Fruit fly (Drosophila melanogaster) whole organism, prepupa: ENCODE measurements around the gene CG32189.

ENCODE experiments used
- Blimp-1 ChIP-seq: fragments of 200-800 bp; sonication (Bioruptor generic); optimal IDR thresholded peaks from 3 replicates; lab custom pipeline; 2017; ENCODE audit warnings: missing biosample characterization, missing genetic modification characterization, mild to moderate bottlenecking, moderate library complexity, missing genetic modification reagents
- CG11902 ChIP-seq: fragments of 200-800 bp; sonication (Bioruptor generic); optimal IDR thresholded peaks from 3 replicates; lab custom pipeline; 2016; ENCODE audit warnings: missing biosample characterization, missing genetic modification characterization
- CG34406 ChIP-seq: fragments of 200-800 bp; sonication (Bioruptor generic); optimal IDR thresholded peaks from 3 replicates; lab custom pipeline; 2016; ENCODE audit warnings: missing biosample characterization, missing genetic modification characterization
- CG6808 ChIP-seq: fragments of 200-800 bp; sonication (Bioruptor generic); optimal IDR thresholded peaks from 3 replicates; lab custom pipeline; 2017; ENCODE audit warnings: missing biosample characterization, missing genetic modification characterization, mild to moderate bottlenecking, moderate library complexity, missing genetic modification reagents
- CG6854 ChIP-seq: fragments of 200-800 bp; sonication (Bioruptor generic); optimal IDR thresholded peaks from 2 replicates; lab custom pipeline; 2017; ENCODE audit warnings: missing biosample characterization, mild to moderate bottlenecking, missing genetic modification characterization
- Hr39 ChIP-seq: fragments of 200-800 bp; sonication (Bioruptor generic); optimal IDR thresholded peaks from 2 replicates; lab custom pipeline; 2016; ENCODE audit warnings: missing biosample characterization, missing genetic modification characterization
- Lpt ChIP-seq: fragments of 200-800 bp; sonication (Bioruptor generic); optimal IDR thresholded peaks from 3 replicates; lab custom pipeline; 2016; ENCODE audit warnings: missing biosample characterization, missing genetic modification characterization
- Sox15 ChIP-seq: fragments of 200-800 bp; sonication (Bioruptor generic); optimal IDR thresholded peaks from 3 replicates; lab custom pipeline; 2016; ENCODE audit warnings: missing biosample characterization, missing genetic modification characterization
- spab ChIP-seq: fragments of 200-800 bp; sonication (Bioruptor generic); optimal IDR thresholded peaks from 2 replicates; lab custom pipeline; 2017; ENCODE audit warnings: missing biosample characterization, mild to moderate bottlenecking, missing genetic modification characterization, missing genetic modification reagents

DNA sequence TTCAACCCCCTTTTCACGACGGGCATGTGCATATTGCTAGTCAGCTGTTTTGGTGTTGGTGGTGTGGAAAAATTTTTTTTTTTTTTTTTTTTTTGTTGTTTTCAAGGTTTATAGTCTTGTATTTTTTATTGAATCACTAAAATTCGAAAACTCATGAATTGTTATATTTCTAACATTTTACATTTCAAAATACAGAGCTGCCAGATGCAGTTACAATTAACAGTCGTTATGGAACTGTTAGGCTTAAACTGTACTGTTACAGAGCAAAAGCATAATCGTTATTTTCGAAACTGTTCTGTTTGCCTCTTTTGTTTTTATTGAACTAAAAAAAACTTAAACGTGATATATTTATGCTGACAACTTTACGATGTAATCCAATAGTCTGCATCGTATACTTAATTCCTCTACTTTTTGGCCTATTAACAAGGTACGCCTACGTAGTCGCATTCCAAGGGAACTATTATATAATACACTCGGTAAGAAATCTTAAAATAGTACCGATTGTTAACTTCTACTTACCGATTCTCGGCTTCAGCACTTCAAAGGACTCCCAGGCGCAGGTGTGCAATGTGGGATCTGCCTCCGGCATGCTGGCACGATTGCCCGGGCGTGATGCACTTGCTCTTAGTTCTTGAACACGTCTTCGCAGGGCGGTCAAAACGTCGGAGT lies 28.5 kb downstream of the CG32189 start, which contains the start of gene CG32187:
- TF ChIP-seq CG6808 (GFP tag; lab: Kevin White, UChicago) (no peak), spab (GFP tag; lab: Kevin White, UChicago) (no peak), Lpt (GFP tag; lab: Kevin White, UChicago) (no peak), Sox15 (no peak), Hr39 (no peak), CG6854 (GFP tag; lab: Kevin White, UChicago) (no peak), CG34406 (GFP tag; lab: Kevin White, UChicago) (no peak), CG11902 (GFP tag; lab: Kevin White, UChicago) (no peak), Blimp-1 (GFP tag; lab: Kevin White, UChicago) (no peak)
